Fruit fly (Drosophila melanogaster) whole organism, embryonic: ENCODE measurements around the gene CG44158.
A peak's percentile ranks its signal among the peaks of the same experiment; 100 is the strongest.

Source experiments
- Abd-B ChIP-seq: fragments of 200-800 bp; sonication (Bioruptor generic); optimal IDR thresholded peaks from 2 replicates; lab custom pipeline; 2018; ENCODE audit warnings: missing biosample characterization, mild to moderate bottlenecking, missing genetic modification characterization, moderate library complexity
- Atf-2 ChIP-seq: fragments of 200-800 bp; sonication (Bioruptor generic); optimal IDR thresholded peaks from 2 replicates; lab custom pipeline; 2016; ENCODE audit warnings: missing biosample characterization, missing genetic modification characterization
- Bdp1 ChIP-seq: fragments of 200-800 bp; sonication (Bioruptor generic); optimal IDR thresholded peaks from 3 replicates; lab custom pipeline; 2016; ENCODE audit warnings: missing biosample characterization, missing genetic modification characterization
- CG10654 ChIP-seq: fragments of 200-800 bp; sonication (Bioruptor generic); optimal IDR thresholded peaks from 2 replicates; lab custom pipeline; 2016; ENCODE audit warnings: missing biosample characterization, missing genetic modification characterization
- CG11456 ChIP-seq: fragments of 200-800 bp; sonication (Bioruptor generic); IDR thresholded peaks from 3 replicates; pipeline ENCODE4 v1.3.6; 2022; ENCODE audit warnings: missing biosample characterization, missing genetic modification characterization
- CG12942 ChIP-seq: fragments of 200-800 bp; sonication (Bioruptor generic); optimal IDR thresholded peaks from 3 replicates; lab custom pipeline; 2016; ENCODE audit warnings: missing biosample characterization, missing genetic modification characterization
- CG14667 ChIP-seq: fragments of 200-800 bp; sonication (Bioruptor generic); IDR thresholded peaks from 2 replicates; pipeline ENCODE4 v1.3.6; 2022; ENCODE audit warnings: missing biosample characterization, missing genetic modification characterization
- CG15601 ChIP-seq: fragments of 200-800 bp; sonication (Bioruptor generic); optimal IDR thresholded peaks from 3 replicates; lab custom pipeline; 2019; ENCODE audit warnings: missing biosample characterization, mild to moderate bottlenecking, missing genetic modification characterization, moderate library complexity
- CG15696 ChIP-seq: fragments of 200-800 bp; sonication (Bioruptor generic); optimal IDR thresholded peaks from 2 replicates; lab custom pipeline; 2019; ENCODE audit warnings: missing biosample characterization, mild to moderate bottlenecking, missing genetic modification characterization, moderate library complexity
- CG1647 ChIP-seq: fragments of 200-800 bp; sonication (Bioruptor generic); optimal IDR thresholded peaks from 3 replicates; lab custom pipeline; 2016; ENCODE audit warnings: missing biosample characterization, missing genetic modification characterization
- CG18476 ChIP-seq: fragments of 200-800 bp; sonication (Bioruptor generic); optimal IDR thresholded peaks from 2 replicates; lab custom pipeline; 2016; ENCODE audit warnings: missing biosample characterization, mild to moderate bottlenecking, missing genetic modification characterization
- CG2202 ChIP-seq: fragments of 200-800 bp; sonication (Bioruptor generic); optimal IDR thresholded peaks from 2 replicates; lab custom pipeline; 2018; ENCODE audit warnings: missing biosample characterization, mild to moderate bottlenecking, missing genetic modification characterization
- CG2712 ChIP-seq: fragments of 200-800 bp; optimal IDR thresholded peaks from 3 replicates; lab custom pipeline; 2019; ENCODE audit warnings: missing biosample characterization, mild to moderate bottlenecking, missing genetic modification characterization, moderate library complexity
- CG3163 ChIP-seq: fragments of 200-800 bp; sonication (Bioruptor generic); optimal IDR thresholded peaks from 3 replicates; lab custom pipeline; 2016; ENCODE audit warnings: missing biosample characterization, missing genetic modification characterization
- CG32772 ChIP-seq: fragments of 200-800 bp; sonication (Bioruptor generic); IDR thresholded peaks from 2 replicates; pipeline ENCODE4 v1.3.6; 2022; ENCODE audit warnings: missing biosample characterization, missing genetic modification characterization
- CG34224 ChIP-seq: fragments of 200-800 bp; sonication (Bioruptor generic); IDR thresholded peaks from 3 replicates; pipeline ENCODE4 v1.3.6; 2022; ENCODE audit warnings: missing biosample characterization, missing genetic modification characterization; ENCODE audit not compliant: partially characterized antibody
- CG4854 ChIP-seq: fragments of 200-800 bp; sonication (Bioruptor generic); optimal IDR thresholded peaks from 2 replicates; lab custom pipeline; 2016; ENCODE audit warnings: missing biosample characterization, missing genetic modification characterization, inconsistent platforms
- CG6272 ChIP-seq: fragments of 200-800 bp; sonication (Bioruptor generic); IDR thresholded peaks from 2 replicates; pipeline ENCODE4 v1.3.6; 2022; ENCODE audit warnings: missing biosample characterization, missing genetic modification characterization
- CG6654 ChIP-seq: fragments of 200-800 bp; sonication (Bioruptor generic); optimal IDR thresholded peaks from 2 replicates; lab custom pipeline; 2017; ENCODE audit warnings: missing biosample characterization, mild to moderate bottlenecking, missing genetic modification characterization
- CG6683 ChIP-seq: fragments of 200-800 bp; sonication (Bioruptor generic); optimal IDR thresholded peaks from 2 replicates; lab custom pipeline; 2017; ENCODE audit warnings: missing biosample characterization, mild to moderate bottlenecking, missing genetic modification characterization, missing genetic modification reagents
- CG8359 ChIP-seq: fragments of 200-800 bp; sonication (Bioruptor generic); optimal IDR thresholded peaks from 2 replicates; lab custom pipeline; 2017; ENCODE audit warnings: missing biosample characterization, mild to moderate bottlenecking, missing genetic modification characterization, borderline replicate concordance
- CG9932 ChIP-seq: fragments of 200-800 bp; sonication (Bioruptor generic); IDR thresholded peaks from 2 replicates; pipeline ENCODE4 v1.3.6; 2022; ENCODE audit warnings: missing biosample characterization, missing genetic modification characterization
- CkIIα-i1 ChIP-seq: fragments of 200-800 bp; sonication (Bioruptor generic); IDR thresholded peaks from 2 replicates; pipeline ENCODE4 v1.3.6; 2022; ENCODE audit warnings: missing biosample characterization, missing genetic modification characterization
- D ChIP-seq, 2 experiments: fragments of 200-800 bp in 1 of 2; fragments of >200 bp in 1 of 2; sonication (Bioruptor generic) in 1 of 2; optimal IDR thresholded peaks; 2 replicates in 1 of 2; 3 replicates in 1 of 2; lab custom pipeline; 2017; ENCODE audit warnings: mild to moderate bottlenecking in 1 of 2, missing biosample characterization in 1 of 2, missing genetic modification characterization in 1 of 2, missing genetic modification reagents in 1 of 2
- Dfd ChIP-seq, 2 experiments: fragments of >200 bp; optimal IDR thresholded peaks; 2 replicates each; lab custom pipeline; 2017; ENCODE audit warnings: missing biosample characterization in 2 of 2, missing genetic modification characterization in 2 of 2
- H2.0 ChIP-seq: fragments of 200-800 bp; sonication (Bioruptor generic); IDR thresholded peaks from 2 replicates; pipeline ENCODE4 v1.3.6; 2022; ENCODE audit warnings: missing biosample characterization, missing genetic modification characterization
- HLH4C ChIP-seq: fragments of 200-800 bp; sonication (Bioruptor generic); IDR thresholded peaks from 3 replicates; pipeline ENCODE4 v1.3.6; 2022; ENCODE audit warnings: missing biosample characterization, missing genetic modification characterization; ENCODE audit not compliant: partially characterized antibody
- HmgD ChIP-seq: fragments of 200-800 bp; sonication (Bioruptor generic); optimal IDR thresholded peaks from 3 replicates; lab custom pipeline; 2016; ENCODE audit warnings: missing biosample characterization, missing genetic modification characterization
- Hr51 ChIP-seq, 2 experiments: fragments of 200-800 bp; sonication (Bioruptor generic); optimal IDR thresholded peaks; 2 replicates in 1 of 2; 3 replicates in 1 of 2; lab custom pipeline; 2016 to 2018; ENCODE audit warnings: missing biosample characterization in 2 of 2, missing genetic modification characterization in 2 of 2, mild to moderate bottlenecking in 1 of 2, moderate library complexity in 1 of 2
- Meics ChIP-seq: fragments of 200-800 bp; sonication (Bioruptor generic); optimal IDR thresholded peaks from 2 replicates; lab custom pipeline; 2017; ENCODE audit warnings: missing biosample characterization, mild to moderate bottlenecking, missing genetic modification characterization
- Myb ChIP-seq: fragments of 200-800 bp; sonication (Bioruptor generic); optimal IDR thresholded peaks from 2 replicates; lab custom pipeline; 2016; ENCODE audit warnings: missing biosample characterization, missing genetic modification characterization
- Nf-YC ChIP-seq: fragments of 200-800 bp; optimal IDR thresholded peaks from 3 replicates; lab custom pipeline; 2019; ENCODE audit warnings: missing biosample characterization, mild to moderate bottlenecking, missing genetic modification characterization, moderate library complexity
- NfI ChIP-seq: fragments of 200-800 bp; sonication (Bioruptor generic); optimal IDR thresholded peaks from 3 replicates; lab custom pipeline; 2018; ENCODE audit warnings: missing biosample characterization, mild to moderate bottlenecking, missing genetic modification characterization, moderate library complexity
- Pdp1 ChIP-seq, 2 experiments: fragments of 200-800 bp; sonication (Bioruptor generic); optimal IDR thresholded peaks; 3 replicates each; lab custom pipeline; 2016; ENCODE audit warnings: missing biosample characterization in 2 of 2, missing genetic modification characterization in 2 of 2, mild to moderate bottlenecking in 1 of 2, moderate library complexity in 1 of 2
- Trl ChIP-seq, 3 experiments: fragments of >200 bp in 2 of 3; fragments of 200-800 bp in 1 of 3; sonication (Bioruptor generic) in 1 of 3; optimal IDR thresholded peaks; 2 replicates in 1 of 3; 3 replicates in 2 of 3; lab custom pipeline; 2016 to 2017; ENCODE audit warnings: missing biosample characterization in 1 of 3, missing genetic modification characterization in 1 of 3
- ap ChIP-seq: fragments of 200-800 bp; sonication (Bioruptor generic); IDR thresholded peaks from 2 replicates; pipeline ENCODE4 v1.3.6; 2022; ENCODE audit warnings: missing biosample characterization, missing genetic modification characterization
- ems ChIP-seq: fragments of 200-800 bp; sonication (Bioruptor generic); optimal IDR thresholded peaks from 3 replicates; lab custom pipeline; 2016; ENCODE audit warnings: missing biosample characterization, missing genetic modification characterization
- fd96Cb ChIP-seq: fragments of 200-800 bp; sonication (Bioruptor generic); optimal IDR thresholded peaks from 2 replicates; lab custom pipeline; 2018; ENCODE audit warnings: missing biosample characterization, mild to moderate bottlenecking, missing genetic modification characterization, moderate library complexity
- gt ChIP-seq: fragments of 200-800 bp; sonication (Bioruptor generic); IDR thresholded peaks from 2 replicates; pipeline ENCODE4 v1.3.6; 2022; ENCODE audit warnings: missing biosample characterization, missing genetic modification characterization
- ham ChIP-seq: fragments of 200-800 bp; sonication (Bioruptor generic); IDR thresholded peaks from 2 replicates; pipeline ENCODE4 v1.3.6; 2022; ENCODE audit warnings: missing biosample characterization, missing genetic modification characterization
- hb ChIP-seq: fragments of 200-800 bp; sonication (Bioruptor generic); IDR thresholded peaks from 3 replicates; pipeline ENCODE4 v1.3.6; 2022; ENCODE audit warnings: missing biosample characterization, missing genetic modification characterization; ENCODE audit not compliant: partially characterized antibody
- hth ChIP-seq: fragments of >200 bp; optimal IDR thresholded peaks from 2 replicates; lab custom pipeline; 2017; ENCODE audit warnings: inconsistent platforms
- pb ChIP-seq: fragments of 200-800 bp; sonication (Bioruptor generic); optimal IDR thresholded peaks from 3 replicates; lab custom pipeline; 2016; ENCODE audit warnings: missing biosample characterization, missing genetic modification characterization
- schlank ChIP-seq: fragments of 200-800 bp; sonication (Bioruptor generic); optimal IDR thresholded peaks from 2 replicates; lab custom pipeline; 2018; ENCODE audit warnings: missing biosample characterization, mild to moderate bottlenecking, missing genetic modification characterization
- sqz ChIP-seq: fragments of 200-800 bp; sonication (Bioruptor generic); optimal IDR thresholded peaks from 3 replicates; lab custom pipeline; 2018; ENCODE audit warnings: missing biosample characterization, mild to moderate bottlenecking, missing genetic modification characterization
- sr ChIP-seq: fragments of 200-800 bp; sonication (Bioruptor generic); IDR thresholded peaks from 3 replicates; pipeline ENCODE4 v1.3.6; 2022; ENCODE audit warnings: missing biosample characterization, missing genetic modification characterization
- ssp ChIP-seq: fragments of 200-800 bp; sonication (Bioruptor generic); IDR thresholded peaks from 2 replicates; pipeline ENCODE4 v1.3.6; 2022; ENCODE audit warnings: missing biosample characterization, missing genetic modification characterization
- tx ChIP-seq: fragments of 200-800 bp; sonication (Bioruptor generic); optimal IDR thresholded peaks from 2 replicates; lab custom pipeline; 2016; ENCODE audit warnings: missing biosample characterization, missing genetic modification characterization

Gene CG44158

dm6 chr3R:18196991-18197801 is 11.4 kb upstream of the CG44158 start (continued):
- TF ChIP-seq ssp (no peak), fd96Cb (tag; lab: Kevin White, UChicago) (peak; percentile 44), Trl (optimal IDR thresholded peaks at IDR 0.05; lab: Kevin White, UChicago) (peak; percentile 97 to 99), Trl (GFP tag; optimal IDR thresholded peaks at IDR 0.05; lab: Kevin White, UChicago) (peak; percentile 42), Hr51 (GFP tag; optimal IDR thresholded peaks at IDR 0.05; lab: Kevin White, UChicago) (peak in 1 of 2 experiments; percentile 77), Bdp1 (no peak), Abd-B (no peak), CG6654 (GFP tag; lab: Kevin White, UChicago) (peak; percentile 36), Meics (GFP tag; lab: Kevin White, UChicago) (peak; percentile 80), CG3163 (GFP tag; lab: Kevin White, UChicago) (peak; percentile 30), CG11456 (GFP tag; lab: Robert Waterston, UW) (no peak), sr (GFP tag; lab: Robert Waterston, UW) (no peak), Myb (GFP tag; lab: Kevin White, UChicago) (peak; percentile 29), CG12942 (GFP tag; lab: Kevin White, UChicago) (peak; percentile 15), H2.0 (GFP tag; lab: Robert Waterston, UW) (no peak), CG8359 (GFP tag; lab: Kevin White, UChicago) (no peak), CG15696 (no peak), CG15601 (tag; lab: Kevin White, UChicago) (peak; percentile 55), Atf-2 (GFP tag; lab: Kevin White, UChicago) (no peak), CG32772 (no peak), schlank (tag; lab: Kevin White, UChicago) (no peak), tx (peak; percentile 42), sqz (GFP tag; lab: Kevin White, UChicago) (peak; percentile 98), CG4854 (no peak), ems (GFP tag; lab: Kevin White, UChicago) (no peak), CG2712 (peak; percentile 57), ap (GFP tag; lab: Robert Waterston, UW) (no peak), CG6683 (GFP tag; lab: Kevin White, UChicago) (no peak), hb (GFP tag; lab: Robert Waterston, UW) (no peak), CG18476 (GFP tag; lab: Kevin White, UChicago) (peak; percentile 35), CkIIα-i1 (GFP tag; lab: Robert Waterston, UW) (no peak), CG10654 (GFP tag; lab: Kevin White, UChicago) (no peak), HLH4C (no peak), pb (GFP tag; lab: Kevin White, UChicago) (no peak), NfI (GFP tag; lab: Kevin White, UChicago) (peak; percentile 53), ham (GFP tag; lab: Robert Waterston, UW) (no peak), CG9932 (GFP tag; lab: Robert Waterston, UW) (no peak), hth (lab: Kevin White, UChicago) (no peak), Pdp1 (GFP tag; optimal IDR thresholded peaks at IDR 0.05; lab: Kevin White, UChicago) (peak; percentile 28 to 88), CG2202 (tag; lab: Kevin White, UChicago) (no peak), CG6272 (GFP tag; lab: Robert Waterston, UW) (peak; percentile 9; the same call in 1 of the 2 replicates), HmgD (no peak), CG34224 (GFP tag; lab: Robert Waterston, UW) (no peak), gt (no peak), Nf-YC (tag; lab: Kevin White, UChicago) (peak; percentile 45), Dfd (GFP tag; optimal IDR thresholded peaks at IDR 0.05; lab: Kevin White, UChicago) (no peak), D (optimal IDR thresholded peaks at IDR 0.05; lab: Kevin White, UChicago) (no peak), D (GFP tag; optimal IDR thresholded peaks at IDR 0.05; lab: Kevin White, UChicago) (peak; percentile 26), CG1647 (GFP tag; lab: Kevin White, UChicago) (no peak), CG14667 (GFP tag; lab: Robert Waterston, UW) (no peak)
